Fruit fly (Drosophila melanogaster) whole organism, embryonic: ENCODE measurements around the gene Notum.

Experiments
- CG10147 ChIP-seq: fragments of 200-800 bp; sonication (Bioruptor generic); optimal IDR thresholded peaks from 2 replicates; lab custom pipeline; 2019; ENCODE audit warnings: missing biosample characterization, mild to moderate bottlenecking, missing genetic modification characterization, moderate library complexity
- CG10366 ChIP-seq: fragments of 200-800 bp; sonication (Bioruptor generic); IDR thresholded peaks from 2 replicates; pipeline ENCODE4 v1.3.6; 2022; ENCODE audit warnings: missing biosample characterization, missing genetic modification characterization
- CG10543 ChIP-seq: fragments of 200-800 bp; sonication (Bioruptor generic); optimal IDR thresholded peaks from 3 replicates; lab custom pipeline; 2017; ENCODE audit warnings: missing biosample characterization, mild to moderate bottlenecking, missing genetic modification characterization, moderate library complexity
- CG12769 ChIP-seq: fragments of 200-800 bp; sonication (Bioruptor generic); optimal IDR thresholded peaks from 2 replicates; lab custom pipeline; 2019; ENCODE audit warnings: missing biosample characterization, mild to moderate bottlenecking, missing genetic modification characterization, moderate library complexity
- CG13424 ChIP-seq: fragments of 200-800 bp; sonication (Bioruptor generic); optimal IDR thresholded peaks from 2 replicates; lab custom pipeline; 2019; ENCODE audit warnings: missing biosample characterization, mild to moderate bottlenecking, missing genetic modification characterization, moderate library complexity
- CG14710 ChIP-seq: fragments of 200-800 bp; sonication (Bioruptor generic); optimal IDR thresholded peaks from 3 replicates; lab custom pipeline; 2019; ENCODE audit warnings: missing biosample characterization, mild to moderate bottlenecking, missing genetic modification characterization, moderate library complexity
- CG18599 ChIP-seq: fragments of 200-800 bp; sonication (Bioruptor generic); optimal IDR thresholded peaks from 3 replicates; lab custom pipeline; 2017; ENCODE audit warnings: missing biosample characterization, missing genetic modification characterization, mild to moderate bottlenecking, moderate library complexity, missing genetic modification reagents
- CG30020 ChIP-seq: fragments of 200-800 bp; optimal IDR thresholded peaks from 2 replicates; lab custom pipeline; 2019; ENCODE audit warnings: missing biosample characterization, mild to moderate bottlenecking, missing genetic modification characterization, moderate library complexity
- CG32767 ChIP-seq: fragments of 200-800 bp; sonication (Bioruptor generic); IDR thresholded peaks from 2 replicates; pipeline ENCODE4 v1.3.6; 2022; ENCODE audit warnings: missing biosample characterization, missing genetic modification characterization
- CG34224 ChIP-seq: fragments of 200-800 bp; sonication (Bioruptor generic); IDR thresholded peaks from 3 replicates; pipeline ENCODE4 v1.3.6; 2022; ENCODE audit warnings: missing biosample characterization, missing genetic modification characterization; ENCODE audit not compliant: partially characterized antibody
- CG3838 ChIP-seq: fragments of 200-800 bp; sonication (Bioruptor generic); optimal IDR thresholded peaks from 3 replicates; lab custom pipeline; 2016; ENCODE audit warnings: missing biosample characterization, missing genetic modification characterization
- CG6272 ChIP-seq: fragments of 200-800 bp; sonication (Bioruptor generic); IDR thresholded peaks from 2 replicates; pipeline ENCODE4 v1.3.6; 2022; ENCODE audit warnings: missing biosample characterization, missing genetic modification characterization
- CG8281 ChIP-seq: fragments of 200-800 bp; sonication (Bioruptor generic); optimal IDR thresholded peaks from 2 replicates; lab custom pipeline; 2018; ENCODE audit warnings: missing biosample characterization, mild to moderate bottlenecking, missing genetic modification characterization, moderate library complexity
- CG9932 ChIP-seq: fragments of 200-800 bp; sonication (Bioruptor generic); IDR thresholded peaks from 2 replicates; pipeline ENCODE4 v1.3.6; 2022; ENCODE audit warnings: missing biosample characterization, missing genetic modification characterization
- CTCF ChIP-seq: fragments of 200-800 bp; sonication (Bioruptor generic); optimal IDR thresholded peaks from 2 replicates; lab custom pipeline; 2017; ENCODE audit warnings: missing biosample characterization, mild to moderate bottlenecking, missing genetic modification characterization, moderate library complexity
- Dll ChIP-seq: fragments of 200-800 bp; sonication (Bioruptor generic); IDR thresholded peaks from 4 replicates; pipeline ENCODE4 v1.3.6; 2022; ENCODE audit warnings: missing biosample characterization, missing genetic modification characterization; ENCODE audit not compliant: partially characterized antibody
- Dp ChIP-seq: fragments of 200-800 bp; sonication (Bioruptor generic); optimal IDR thresholded peaks from 2 replicates; lab custom pipeline; 2018; ENCODE audit warnings: missing biosample characterization, mild to moderate bottlenecking, missing genetic modification characterization, moderate library complexity
- Ets97D ChIP-seq: fragments of 200-800 bp; sonication (Bioruptor generic); optimal IDR thresholded peaks from 3 replicates; lab custom pipeline; 2016; ENCODE audit warnings: missing biosample characterization, missing genetic modification characterization
- H2.0 ChIP-seq: fragments of 200-800 bp; sonication (Bioruptor generic); IDR thresholded peaks from 2 replicates; pipeline ENCODE4 v1.3.6; 2022; ENCODE audit warnings: missing biosample characterization, missing genetic modification characterization
- HHEX ChIP-seq: fragments of 200-800 bp; sonication (Bioruptor generic); optimal IDR thresholded peaks from 3 replicates; lab custom pipeline; 2017; ENCODE audit warnings: missing biosample characterization, mild to moderate bottlenecking, missing genetic modification characterization, missing genetic modification reagents
- HLH3B ChIP-seq: fragments of 200-800 bp; sonication (Bioruptor generic); IDR thresholded peaks from 2 replicates; pipeline ENCODE4 v1.3.6; 2022; ENCODE audit warnings: missing biosample characterization, missing genetic modification characterization
- Hr51 ChIP-seq, 2 experiments: fragments of 200-800 bp; sonication (Bioruptor generic); optimal IDR thresholded peaks; 2 replicates in 1 of 2; 3 replicates in 1 of 2; lab custom pipeline; 2016 to 2018; ENCODE audit warnings: missing biosample characterization in 2 of 2, missing genetic modification characterization in 2 of 2, mild to moderate bottlenecking in 1 of 2, moderate library complexity in 1 of 2
- Lhr ChIP-seq: fragments of 200-800 bp; sonication (Bioruptor generic); optimal IDR thresholded peaks from 3 replicates; lab custom pipeline; 2017; ENCODE audit warnings: mild to moderate bottlenecking, missing biosample characterization, missing genetic modification reagents, missing genetic modification characterization
- Lim3 ChIP-seq: fragments of 200-800 bp; sonication (Bioruptor generic); IDR thresholded peaks from 2 replicates; pipeline ENCODE4 v1.3.6; 2022; ENCODE audit warnings: missing biosample characterization, missing genetic modification characterization
- MESR4 ChIP-seq: fragments of 200-800 bp; sonication (Bioruptor generic); optimal IDR thresholded peaks from 2 replicates; lab custom pipeline; 2018; ENCODE audit warnings: missing biosample characterization, mild to moderate bottlenecking, missing genetic modification characterization, moderate library complexity
- MTF-1 ChIP-seq: fragments of 200-800 bp; sonication (Bioruptor generic); optimal IDR thresholded peaks from 2 replicates; lab custom pipeline; 2018; ENCODE audit warnings: missing biosample characterization, mild to moderate bottlenecking, missing genetic modification characterization, borderline replicate concordance
- Nf-YA ChIP-seq: fragments of 200-800 bp; sonication (Bioruptor generic); IDR thresholded peaks from 2 replicates; pipeline ENCODE4 v1.3.6; 2022; ENCODE audit warnings: missing biosample characterization, missing genetic modification characterization
- Side ChIP-seq: fragments of 200-800 bp; sonication (Bioruptor generic); optimal IDR thresholded peaks from 2 replicates; lab custom pipeline; 2016; ENCODE audit warnings: missing biosample characterization, missing genetic modification characterization
- YL-1 ChIP-seq: fragments of 200-800 bp; sonication (Bioruptor generic); optimal IDR thresholded peaks from 3 replicates; lab custom pipeline; 2017; ENCODE audit warnings: missing biosample characterization, mild to moderate bottlenecking, missing genetic modification characterization
- br ChIP-seq: fragments of >200 bp; optimal IDR thresholded peaks from 2 replicates; lab custom pipeline; 2017
- emc ChIP-seq: fragments of 200-800 bp; sonication (Bioruptor generic); optimal IDR thresholded peaks from 2 replicates; lab custom pipeline; 2016; ENCODE audit warnings: missing biosample characterization, missing genetic modification characterization
- fru ChIP-seq: fragments of >200 bp; optimal IDR thresholded peaks from 2 replicates; lab custom pipeline; 2017
- her ChIP-seq: fragments of 200-800 bp; sonication (Bioruptor generic); optimal IDR thresholded peaks from 2 replicates; lab custom pipeline; 2016; ENCODE audit warnings: missing biosample characterization, missing genetic modification characterization
- jing ChIP-seq: fragments of 200-800 bp; sonication (Bioruptor generic); optimal IDR thresholded peaks from 2 replicates; lab custom pipeline; 2018; ENCODE audit warnings: missing biosample characterization, mild to moderate bottlenecking, missing genetic modification characterization
- pho ChIP-seq: fragments of 200-800 bp; sonication (Bioruptor generic); optimal IDR thresholded peaks from 2 replicates; lab custom pipeline; 2016; ENCODE audit warnings: missing biosample characterization, missing genetic modification characterization
- sd ChIP-seq: fragments of 200-800 bp; sonication (Bioruptor generic); optimal IDR thresholded peaks from 3 replicates; lab custom pipeline; 2018; ENCODE audit warnings: missing biosample characterization, mild to moderate bottlenecking, missing genetic modification characterization, moderate library complexity
- sr ChIP-seq: fragments of 200-800 bp; sonication (Bioruptor generic); IDR thresholded peaks from 3 replicates; pipeline ENCODE4 v1.3.6; 2022; ENCODE audit warnings: missing biosample characterization, missing genetic modification characterization
- trem ChIP-seq: fragments of 200-800 bp; optimal IDR thresholded peaks from 3 replicates; lab custom pipeline; 2019; ENCODE audit warnings: missing biosample characterization, mild to moderate bottlenecking, missing genetic modification characterization, moderate library complexity
- wek ChIP-seq: fragments of 200-800 bp; sonication (Bioruptor generic); optimal IDR thresholded peaks from 3 replicates; lab custom pipeline; 2018; ENCODE audit warnings: missing biosample characterization, mild to moderate bottlenecking, missing genetic modification characterization, moderate library complexity
- zfh2 ChIP-seq: fragments of 200-800 bp; sonication (Bioruptor generic); optimal IDR thresholded peaks from 2 replicates; lab custom pipeline; 2016; ENCODE audit warnings: missing biosample characterization, missing genetic modification characterization

Gene Notum

DNA sequence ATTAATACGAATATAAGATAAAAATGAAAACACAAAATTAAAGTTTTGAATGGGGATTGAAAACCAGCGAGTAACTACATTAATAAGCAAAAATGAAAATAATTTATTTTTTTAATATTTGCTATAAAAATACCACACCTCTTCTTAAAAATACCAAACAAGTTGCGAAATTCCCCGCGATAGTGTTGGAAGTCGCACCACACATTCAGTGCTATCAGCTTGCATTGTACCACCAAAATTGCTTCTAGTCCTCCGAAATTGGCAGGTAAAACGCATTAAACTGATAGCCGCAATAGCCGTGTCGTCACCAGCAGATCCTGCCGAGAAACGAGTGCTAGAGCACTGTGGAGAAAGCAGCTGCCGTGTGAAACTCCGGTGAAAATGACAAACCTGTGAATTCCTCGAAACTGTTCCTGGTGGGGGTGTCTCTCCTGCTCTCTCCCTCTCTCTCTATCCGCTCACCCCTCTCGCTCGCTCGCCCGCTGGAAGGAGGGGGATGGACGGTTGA lies 35.2 kb upstream of the Notum start, which contains the start of gene Hip14 (continued):
- peak; percentile 40 for TF ChIP-seq CG10147 (GFP tag; lab: Kevin White, UChicago)
- TF ChIP-seq Hr51 (GFP tag; optimal IDR thresholded peaks at IDR 0.05; lab: Kevin White, UChicago) = no peak
- no peak for TF ChIP-seq MTF-1 (GFP tag; lab: Kevin White, UChicago)
- TF ChIP-seq wek (GFP tag; lab: Kevin White, UChicago) = no peak
- TF ChIP-seq CG14710 (tag; lab: Kevin White, UChicago) = peak; percentile 59
- peak; percentile 46 for TF ChIP-seq Ets97D
- TF ChIP-seq zfh2 = peak; percentile 19
- TF ChIP-seq Lhr (GFP tag; lab: Kevin White, UChicago) = peak; percentile 42
- TF ChIP-seq Dp (GFP tag; lab: Kevin White, UChicago) = peak; percentile 39
- peak; percentile 64 for TF ChIP-seq trem
- TF ChIP-seq her = no peak
- peak; percentile 84 for TF ChIP-seq YL-1 (GFP tag; lab: Kevin White, UChicago)
- TF ChIP-seq CG9932 (GFP tag; lab: Robert Waterston, UW) = no peak
- TF ChIP-seq fru (lab: Kevin White, UChicago) = no peak
- no peak for TF ChIP-seq HLH3B (GFP tag; lab: Robert Waterston, UW)
- TF ChIP-seq Dll (GFP tag; lab: Robert Waterston, UW) = 0 out of 4 replicates have a peak, but pooled peaks have one; percentile 17
- TF ChIP-seq jing (GFP tag; lab: Kevin White, UChicago) = no peak
- TF ChIP-seq CG30020 (tag; lab: Kevin White, UChicago) = peak; percentile 48
- TF ChIP-seq CG32767 (GFP tag; lab: Robert Waterston, UW) = 0 out of 2 replicates have a peak, but pooled peaks have one; percentile 13
- peak; percentile 18 for TF ChIP-seq CTCF (GFP tag; lab: Kevin White, UChicago)
- TF ChIP-seq, all 482 proteins: peak for 101

dm6 chr3L:15996019-15996418 lies 27.3 kb upstream of the Notum start:
- TF ChIP-seq HHEX (GFP tag; lab: Kevin White, UChicago) (no peak), CG3838 (GFP tag; lab: Kevin White, UChicago) (no peak), MESR4 (GFP tag; lab: Kevin White, UChicago) (no peak), pho (no peak), Nf-YA (no peak), br (no peak), sd (tag; lab: Kevin White, UChicago) (peak; percentile 96), Side (GFP tag; lab: Kevin White, UChicago) (no peak), CG13424 (tag; lab: Kevin White, UChicago) (no peak), CG10366 (GFP tag; lab: Robert Waterston, UW) (no peak), Lim3 (no peak), CG18599 (GFP tag; lab: Kevin White, UChicago) (no peak), H2.0 (no peak), sr (GFP tag; lab: Robert Waterston, UW) (peak; percentile 74; the same call in 2 of the 3 replicates), emc (GFP tag; lab: Kevin White, UChicago) (no peak)

dm6 chr3L:15998217-15998616 lies 25.1 kb upstream of the Notum start:
- TF ChIP-seq CG6272 (GFP tag; lab: Robert Waterston, UW) = no peak
- peak; percentile 84 for TF ChIP-seq sd (tag; lab: Kevin White, UChicago)
- TF ChIP-seq CG10543 = no peak
- TF ChIP-seq sr (GFP tag; lab: Robert Waterston, UW) = peak; percentile 93
- TF ChIP-seq CG12769 = peak; percentile 55
- no peak for TF ChIP-seq CG34224 (GFP tag; lab: Robert Waterston, UW)
- peak; percentile 7 for TF ChIP-seq CG8281 (tag; lab: Kevin White, UChicago)
